Fruit fly (Drosophila melanogaster): Measurements from ENCODE around the gene ATPsynO.

- TF ChIP-seq pan (optimal IDR thresholded peaks at IDR 0.05), result no peak
- no peak for TF ChIP-seq CG8478 (optimal IDR thresholded peaks at IDR 0.05)
- TF ChIP-seq psq (optimal IDR thresholded peaks at IDR 0.05), result no peak
- TF ChIP-seq EcR (GFP tag; optimal IDR thresholded peaks at IDR 0.05), result no peak
Observed at dm6 chr3R:15281335-15281963, 16.1 kb downstream of the ATPsynO start.
